Fruit fly (Drosophila melanogaster) whole organism, embryonic: ENCODE results near the gene Sgp.

Experiments
- Ada2b ChIP-seq: fragments of 200-800 bp; sonication (Bioruptor generic); IDR thresholded peaks from 2 replicates; pipeline ENCODE4 v1.3.6; 2022; ENCODE audit warnings: missing biosample characterization, missing genetic modification characterization
- Asciz ChIP-seq: fragments of 200-800 bp; sonication (Bioruptor generic); optimal IDR thresholded peaks from 2 replicates; lab custom pipeline; 2017; ENCODE audit warnings: missing biosample characterization, mild to moderate bottlenecking, missing genetic modification characterization, missing genetic modification reagents
- B-H1 ChIP-seq: fragments of 200-800 bp; sonication (Bioruptor generic); IDR thresholded peaks from 3 replicates; pipeline ENCODE4 v1.3.6; 2022; ENCODE audit warnings: missing biosample characterization, missing genetic modification characterization
- CG10147 ChIP-seq: fragments of 200-800 bp; sonication (Bioruptor generic); optimal IDR thresholded peaks from 2 replicates; lab custom pipeline; 2019; ENCODE audit warnings: missing biosample characterization, mild to moderate bottlenecking, missing genetic modification characterization, moderate library complexity
- CG12104 ChIP-seq: fragments of 200-800 bp; sonication (Bioruptor generic); optimal IDR thresholded peaks from 3 replicates; lab custom pipeline; 2016; ENCODE audit warnings: missing biosample characterization, missing genetic modification characterization
- CG12391 ChIP-seq: fragments of 200-800 bp; sonication (Bioruptor generic); optimal IDR thresholded peaks from 3 replicates; lab custom pipeline; 2018; ENCODE audit warnings: missing biosample characterization, mild to moderate bottlenecking, missing genetic modification characterization, moderate library complexity
- CG14965 ChIP-seq: fragments of 200-800 bp; sonication (Bioruptor generic); optimal IDR thresholded peaks from 2 replicates; lab custom pipeline; 2016; ENCODE audit warnings: missing biosample characterization, missing genetic modification characterization, borderline replicate concordance
- CG1647 ChIP-seq: fragments of 200-800 bp; sonication (Bioruptor generic); optimal IDR thresholded peaks from 3 replicates; lab custom pipeline; 2016; ENCODE audit warnings: missing biosample characterization, missing genetic modification characterization
- CG17361 ChIP-seq: fragments of 200-800 bp; sonication (Bioruptor generic); IDR thresholded peaks from 3 replicates; pipeline ENCODE4 v1.3.6; 2022; ENCODE audit warnings: missing biosample characterization, missing genetic modification characterization
- CG1792 ChIP-seq: fragments of 200-800 bp; sonication (Bioruptor generic); optimal IDR thresholded peaks from 2 replicates; lab custom pipeline; 2016; ENCODE audit warnings: missing biosample characterization, missing genetic modification characterization
- CG34224 ChIP-seq: fragments of 200-800 bp; sonication (Bioruptor generic); IDR thresholded peaks from 3 replicates; pipeline ENCODE4 v1.3.6; 2022; ENCODE audit warnings: missing biosample characterization, missing genetic modification characterization; ENCODE audit not compliant: partially characterized antibody
- CG4617 ChIP-seq: fragments of 200-800 bp; sonication (Bioruptor generic); optimal IDR thresholded peaks from 3 replicates; lab custom pipeline; 2016; ENCODE audit warnings: missing biosample characterization, missing genetic modification characterization, borderline replicate concordance
- CG4730 ChIP-seq: fragments of 200-800 bp; sonication (Bioruptor generic); IDR thresholded peaks from 2 replicates; pipeline ENCODE4 v1.3.6; 2022; ENCODE audit warnings: missing biosample characterization, missing genetic modification characterization
- CG9437 ChIP-seq: fragments of 200-800 bp; sonication (Bioruptor generic); optimal IDR thresholded peaks from 2 replicates; lab custom pipeline; 2018; ENCODE audit warnings: missing biosample characterization, mild to moderate bottlenecking, missing genetic modification characterization
- CG9797 ChIP-seq: fragments of 200-800 bp; sonication (Bioruptor generic); optimal IDR thresholded peaks from 3 replicates; lab custom pipeline; 2018; ENCODE audit warnings: missing biosample characterization, mild to moderate bottlenecking, missing genetic modification characterization
- Camta ChIP-seq: fragments of 200-800 bp; sonication (Bioruptor generic); optimal IDR thresholded peaks from 2 replicates; lab custom pipeline; 2016; ENCODE audit warnings: missing biosample characterization, missing genetic modification characterization
- Deaf1 ChIP-seq: fragments of 200-800 bp; optimal IDR thresholded peaks from 3 replicates; lab custom pipeline; 2019; ENCODE audit warnings: missing biosample characterization, mild to moderate bottlenecking, missing genetic modification characterization, moderate library complexity
- Dp ChIP-seq: fragments of 200-800 bp; sonication (Bioruptor generic); optimal IDR thresholded peaks from 2 replicates; lab custom pipeline; 2018; ENCODE audit warnings: missing biosample characterization, mild to moderate bottlenecking, missing genetic modification characterization, moderate library complexity
- E2f1 ChIP-seq: fragments of 200-800 bp; sonication (Bioruptor generic); IDR thresholded peaks from 2 replicates; pipeline ENCODE4 v1.3.6; 2022; ENCODE audit warnings: missing biosample characterization, missing genetic modification characterization
- ERR ChIP-seq: fragments of 200-800 bp; sonication (Bioruptor generic); optimal IDR thresholded peaks from 2 replicates; lab custom pipeline; 2016; ENCODE audit warnings: missing biosample characterization, missing genetic modification characterization
- Elba2 ChIP-seq: fragments of 200-800 bp; sonication (Bioruptor generic); optimal IDR thresholded peaks from 3 replicates; lab custom pipeline; 2016; ENCODE audit warnings: missing biosample characterization, missing genetic modification characterization
- Gug ChIP-seq: fragments of 200-800 bp; sonication (Bioruptor generic); IDR thresholded peaks from 4 replicates; pipeline ENCODE4 v1.3.6; 2022; ENCODE audit warnings: missing biosample characterization, missing genetic modification characterization
- Hmr ChIP-seq: fragments of 200-800 bp; sonication (Bioruptor generic); optimal IDR thresholded peaks from 3 replicates; lab custom pipeline; 2017; ENCODE audit warnings: mild to moderate bottlenecking, missing biosample characterization, missing genetic modification reagents, missing genetic modification characterization
- NFAT ChIP-seq: fragments of 200-800 bp; sonication (Bioruptor generic); IDR thresholded peaks from 2 replicates; pipeline ENCODE4 v1.3.6; 2022; ENCODE audit warnings: missing biosample characterization, missing genetic modification characterization
- Neu2 ChIP-seq: fragments of 200-800 bp; sonication (Bioruptor generic); optimal IDR thresholded peaks from 3 replicates; lab custom pipeline; 2016; ENCODE audit warnings: missing biosample characterization, missing genetic modification characterization, borderline replicate concordance
- Opbp ChIP-seq: fragments of 200-800 bp; sonication (Bioruptor generic); IDR thresholded peaks from 3 replicates; pipeline ENCODE4 v1.3.6; 2022; ENCODE audit warnings: missing biosample characterization, missing genetic modification characterization; ENCODE audit not compliant: partially characterized antibody
- Rfx ChIP-seq: fragments of 200-800 bp; sonication (Bioruptor generic); IDR thresholded peaks from 2 replicates; pipeline ENCODE4 v1.3.6; 2022; ENCODE audit warnings: missing biosample characterization, missing genetic modification characterization
- Sin3A ChIP-seq: fragments of >200 bp; optimal IDR thresholded peaks from 2 replicates; lab custom pipeline; 2018
- ap ChIP-seq: fragments of 200-800 bp; sonication (Bioruptor generic); IDR thresholded peaks from 2 replicates; pipeline ENCODE4 v1.3.6; 2022; ENCODE audit warnings: missing biosample characterization, missing genetic modification characterization
- br ChIP-seq: fragments of >200 bp; optimal IDR thresholded peaks from 2 replicates; lab custom pipeline; 2017
- btn ChIP-seq: fragments of 200-800 bp; sonication (Bioruptor generic); optimal IDR thresholded peaks from 2 replicates; lab custom pipeline; 2016; ENCODE audit warnings: missing biosample characterization, missing genetic modification characterization
- chif ChIP-seq, 2 experiments: fragments of 200-800 bp; sonication (Bioruptor generic); optimal IDR thresholded peaks; 3 replicates each; lab custom pipeline; 2016; ENCODE audit warnings: missing biosample characterization in 2 of 2, missing genetic modification characterization in 2 of 2
- danr ChIP-seq: fragments of 200-800 bp; sonication (Bioruptor generic); IDR thresholded peaks from 2 replicates; pipeline ENCODE4 v1.3.6; 2022; ENCODE audit warnings: missing biosample characterization, missing genetic modification characterization
- dati ChIP-seq: fragments of 200-800 bp; sonication (Bioruptor generic); IDR thresholded peaks from 2 replicates; pipeline ENCODE4 v1.3.6; 2022; ENCODE audit warnings: missing biosample characterization, missing genetic modification characterization
- dmrt99B ChIP-seq: fragments of 200-800 bp; sonication (Bioruptor generic); optimal IDR thresholded peaks from 2 replicates; lab custom pipeline; 2018; ENCODE audit warnings: missing biosample characterization, mild to moderate bottlenecking, missing genetic modification characterization, moderate library complexity
- fd3F ChIP-seq: fragments of 200-800 bp; sonication (Bioruptor generic); optimal IDR thresholded peaks from 2 replicates; lab custom pipeline; 2018; ENCODE audit warnings: missing biosample characterization, mild to moderate bottlenecking, missing genetic modification characterization, moderate library complexity
- fd96Cb ChIP-seq: fragments of 200-800 bp; sonication (Bioruptor generic); optimal IDR thresholded peaks from 2 replicates; lab custom pipeline; 2018; ENCODE audit warnings: missing biosample characterization, mild to moderate bottlenecking, missing genetic modification characterization, moderate library complexity
- gem ChIP-seq: fragments of 200-800 bp; sonication (Bioruptor generic); optimal IDR thresholded peaks from 2 replicates; lab custom pipeline; 2019; ENCODE audit warnings: missing biosample characterization, mild to moderate bottlenecking, missing genetic modification characterization, moderate library complexity
- ken ChIP-seq: fragments of 200-800 bp; sonication (Bioruptor generic); IDR thresholded peaks from 3 replicates; pipeline ENCODE4 v1.3.6; 2022; ENCODE audit warnings: missing biosample characterization, missing genetic modification characterization
- lab ChIP-seq: fragments of 200-800 bp; sonication (Bioruptor generic); optimal IDR thresholded peaks from 3 replicates; lab custom pipeline; 2017; ENCODE audit warnings: missing biosample characterization, missing genetic modification characterization, mild to moderate bottlenecking, moderate library complexity, missing genetic modification reagents
- lola ChIP-seq, 3 experiments: fragments of >200 bp in 2 of 3; fragments of 200-800 bp in 1 of 3; sonication (Bioruptor generic) in 1 of 3; optimal IDR thresholded peaks; 2 replicates each; lab custom pipeline; 2017 to 2019; ENCODE audit warnings: missing biosample characterization in 3 of 3, missing genetic modification characterization in 3 of 3, mild to moderate bottlenecking in 1 of 3, moderate library complexity in 1 of 3
- peb ChIP-seq: fragments of 200-800 bp; sonication (Bioruptor generic); IDR thresholded peaks from 2 replicates; pipeline ENCODE4 v1.3.6; 2022; ENCODE audit warnings: missing biosample characterization, missing genetic modification characterization
- phol ChIP-seq: fragments of 200-800 bp; sonication (Bioruptor generic); optimal IDR thresholded peaks from 3 replicates; lab custom pipeline; 2018; ENCODE audit warnings: missing biosample characterization, mild to moderate bottlenecking, missing genetic modification characterization, moderate library complexity
- scrt ChIP-seq: fragments of 200-800 bp; sonication (Bioruptor generic); optimal IDR thresholded peaks from 2 replicates; lab custom pipeline; 2018; ENCODE audit warnings: missing biosample characterization, mild to moderate bottlenecking, missing genetic modification characterization, moderate library complexity
- sens ChIP-seq: fragments of 200-800 bp; sonication (Bioruptor generic); peaks from one replicate; lab custom pipeline; 2016; ENCODE audit warnings: missing biosample characterization, missing genetic modification characterization
- sima ChIP-seq: fragments of 200-800 bp; sonication (Bioruptor generic); optimal IDR thresholded peaks from 2 replicates; lab custom pipeline; 2016; ENCODE audit warnings: missing biosample characterization, missing genetic modification characterization
- slou ChIP-seq: fragments of 200-800 bp; sonication (Bioruptor generic); optimal IDR thresholded peaks from 3 replicates; lab custom pipeline; 2016; ENCODE audit warnings: missing biosample characterization, missing genetic modification characterization
- so ChIP-seq: fragments of 200-800 bp; sonication (Bioruptor generic); IDR thresholded peaks from 3 replicates; pipeline ENCODE4 v1.3.6; 2022; ENCODE audit warnings: missing biosample characterization, missing genetic modification characterization
- tin ChIP-seq: fragments of 200-800 bp; sonication (Bioruptor generic); optimal IDR thresholded peaks from 3 replicates; lab custom pipeline; 2016; ENCODE audit warnings: missing biosample characterization, missing genetic modification characterization
- ttk ChIP-seq: fragments of 200-800 bp; sonication (Bioruptor generic); IDR thresholded peaks from 2 replicates; pipeline ENCODE4 v2.1.2; 2022; ENCODE audit warnings: missing biosample characterization, missing genetic modification characterization
- vvl ChIP-seq: fragments of 200-800 bp; sonication (Bioruptor generic); IDR thresholded peaks from 2 replicates; pipeline ENCODE4 v1.3.6; 2022; ENCODE audit warnings: missing biosample characterization, missing genetic modification characterization
- zf30C ChIP-seq: fragments of 200-800 bp; sonication (Bioruptor generic); optimal IDR thresholded peaks from 3 replicates; lab custom pipeline; 2018; ENCODE audit warnings: missing biosample characterization, mild to moderate bottlenecking, missing genetic modification characterization

Sgp gene

dm6 chr2L:8552472-8552871 is 33.0 kb downstream of the Sgp start:
- no peak for TF ChIP-seq Sin3A (lab: Kevin White, UChicago)
- TF ChIP-seq btn = no peak
- TF ChIP-seq CG10147 (GFP tag; lab: Kevin White, UChicago) = no peak
- TF ChIP-seq CG12104 (GFP tag; lab: Kevin White, UChicago) = no peak
- no peak for TF ChIP-seq Rfx
- peak; percentile 37 for TF ChIP-seq CG1647
- TF ChIP-seq Neu2 = no peak
- TF ChIP-seq Deaf1 (tag; lab: Kevin White, UChicago) = no peak
- no peak for TF ChIP-seq CG9437 (GFP tag; lab: Kevin White, UChicago)
- peak; percentile 33 for TF ChIP-seq Asciz (GFP tag; lab: Kevin White, UChicago)
- no peak for TF ChIP-seq Opbp (GFP tag; lab: Robert Waterston, UW)
- TF ChIP-seq Gug = no peak
- TF ChIP-seq dmrt99B (tag; lab: Kevin White, UChicago) = peak; percentile 67
- peak; percentile 54 for TF ChIP-seq CG17361 (GFP tag; lab: Robert Waterston, UW)
- TF ChIP-seq sima (GFP tag; lab: Kevin White, UChicago) = no peak
- TF ChIP-seq fd3F (GFP tag; lab: Kevin White, UChicago) = no peak
- TF ChIP-seq CG34224 (GFP tag; lab: Robert Waterston, UW) = no peak
- peak; percentile 46 for TF ChIP-seq fd96Cb (tag; lab: Kevin White, UChicago)
- TF ChIP-seq gem = peak; percentile 51
- no peak for TF ChIP-seq dati
- TF ChIP-seq phol (tag; lab: Kevin White, UChicago) = peak; percentile 58
- TF ChIP-seq Camta (GFP tag; lab: Kevin White, UChicago) = no peak
- TF ChIP-seq lab = peak; percentile 42
- TF ChIP-seq slou (GFP tag; lab: Kevin White, UChicago) = no peak
- TF ChIP-seq danr = no peak
- TF ChIP-seq ttk (GFP tag; lab: Robert Waterston, UW) = no peak
- TF ChIP-seq CG9797 (GFP tag; lab: Kevin White, UChicago) = no peak
- no peak for TF ChIP-seq ERR (GFP tag; lab: Kevin White, UChicago)
- TF ChIP-seq tin (GFP tag; lab: Kevin White, UChicago) = peak; percentile 12
- TF ChIP-seq CG4617 (GFP tag; lab: Kevin White, UChicago) = no peak
- TF ChIP-seq ken (GFP tag; lab: Robert Waterston, UW) = no peak
- TF ChIP-seq vvl (GFP tag; lab: Robert Waterston, UW) = no peak; the same call in 1 of the 2 replicates
- TF ChIP-seq chif (GFP tag; optimal IDR thresholded peaks at IDR 0.05; lab: Kevin White, UChicago) = no peak
- TF ChIP-seq so (GFP tag; lab: Robert Waterston, UW) = no peak
- no peak for TF ChIP-seq NFAT (GFP tag; lab: Robert Waterston, UW)
- no peak for TF ChIP-seq CG14965
- TF ChIP-seq Dp (GFP tag; lab: Kevin White, UChicago) = no peak
- no peak for TF ChIP-seq CG1792
- TF ChIP-seq zf30C (GFP tag; lab: Kevin White, UChicago) = no peak
- TF ChIP-seq ap = no peak
- no peak for TF ChIP-seq CG4730
- TF ChIP-seq sens (GFP tag; lab: Kevin White, UChicago) = peak; percentile 49
- no peak for TF ChIP-seq Hmr (GFP tag; lab: Kevin White, UChicago)
- no peak for TF ChIP-seq Ada2b (GFP tag; lab: Robert Waterston, UW)
- peak; percentile 23; the same call in 1 of the 3 replicates for TF ChIP-seq B-H1 (GFP tag; lab: Robert Waterston, UW)
- no peak for TF ChIP-seq scrt (GFP tag; lab: Kevin White, UChicago)
- no peak for TF ChIP-seq peb (GFP tag; lab: Robert Waterston, UW)
- TF ChIP-seq Elba2 (GFP tag; lab: Kevin White, UChicago) = no peak
- TF ChIP-seq br = no peak
- peak; percentile 34 for TF ChIP-seq CG12391 (tag; lab: Kevin White, UChicago)
- peak; percentile 21; the same call in 1 of the 2 replicates for TF ChIP-seq E2f1 (GFP tag; lab: Robert Waterston, UW)
- peak in 1 of 3 experiments; percentile 42 for TF ChIP-seq lola (GFP tag; optimal IDR thresholded peaks at IDR 0.05; lab: Kevin White, UChicago)
